Fruit fly (Drosophila melanogaster) whole organism, pupa: ENCODE measurements around the gene LManII.

ENCODE experiments used
- CG10348 ChIP-seq: fragments of 200-800 bp; sonication (Bioruptor generic); IDR thresholded peaks from 2 replicates; pipeline ENCODE4 v1.3.6; 2022; ENCODE audit warnings: missing biosample characterization, missing genetic modification characterization
- CG12605 ChIP-seq: fragments of 200-800 bp; sonication (Bioruptor generic); IDR thresholded peaks from 2 replicates; pipeline ENCODE4 v1.3.6; 2022; ENCODE audit warnings: missing biosample characterization, missing genetic modification characterization
- CG13204 ChIP-seq: fragments of 200-800 bp; sonication (Bioruptor generic); optimal IDR thresholded peaks from 2 replicates; lab custom pipeline; 2018; ENCODE audit warnings: missing biosample characterization, mild to moderate bottlenecking, missing genetic modification characterization, moderate library complexity
- CG14655 ChIP-seq: fragments of 200-800 bp; sonication (Bioruptor generic); optimal IDR thresholded peaks from 3 replicates; lab custom pipeline; 2017; ENCODE audit warnings: mild to moderate bottlenecking, missing biosample characterization, missing genetic modification reagents, missing genetic modification characterization
- CG15710 ChIP-seq: fragments of 200-800 bp; sonication (Bioruptor generic); optimal IDR thresholded peaks from 2 replicates; lab custom pipeline; 2018; ENCODE audit warnings: missing biosample characterization, mild to moderate bottlenecking, missing genetic modification characterization, moderate library complexity
- CG17806 ChIP-seq: fragments of 200-800 bp; sonication (Bioruptor generic); optimal IDR thresholded peaks from 2 replicates; lab custom pipeline; 2018; ENCODE audit warnings: missing biosample characterization, mild to moderate bottlenecking, missing genetic modification characterization, moderate library complexity
- CG32121 ChIP-seq: fragments of 200-800 bp; sonication (Bioruptor generic); IDR thresholded peaks from 2 replicates; pipeline ENCODE4 v1.3.6; 2022; ENCODE audit warnings: missing biosample characterization, missing genetic modification characterization
- CG34367 ChIP-seq: fragments of 200-800 bp; sonication (Bioruptor generic); optimal IDR thresholded peaks from 2 replicates; lab custom pipeline; 2018; ENCODE audit warnings: missing biosample characterization, mild to moderate bottlenecking, missing genetic modification characterization
- CG4496 ChIP-seq: fragments of 200-800 bp; sonication (Bioruptor generic); IDR thresholded peaks from 3 replicates; pipeline ENCODE4 v1.3.6; 2022; ENCODE audit warnings: missing biosample characterization, missing genetic modification characterization
- CG8159 ChIP-seq: fragments of 200-800 bp; sonication (Bioruptor generic); optimal IDR thresholded peaks from 3 replicates; lab custom pipeline; 2018; ENCODE audit warnings: missing biosample characterization, mild to moderate bottlenecking, missing genetic modification characterization, moderate library complexity
- CG8301 ChIP-seq: fragments of 200-800 bp; sonication (Bioruptor generic); optimal IDR thresholded peaks from 2 replicates; lab custom pipeline; 2018; ENCODE audit warnings: missing biosample characterization, mild to moderate bottlenecking, missing genetic modification characterization
- CG9948 ChIP-seq: fragments of 200-800 bp; sonication (Bioruptor generic); optimal IDR thresholded peaks from 2 replicates; lab custom pipeline; 2018; ENCODE audit warnings: missing biosample characterization, mild to moderate bottlenecking, missing genetic modification characterization, moderate library complexity
- D1 ChIP-seq: fragments of 200-800 bp; sonication (Bioruptor generic); optimal IDR thresholded peaks from 2 replicates; lab custom pipeline; 2018; ENCODE audit warnings: missing biosample characterization, mild to moderate bottlenecking, missing genetic modification characterization, moderate library complexity
- EcR ChIP-seq: fragments of 200-800 bp; sonication (Bioruptor generic); optimal IDR thresholded peaks from 3 replicates; lab custom pipeline; 2019; ENCODE audit warnings: missing biosample characterization, missing genetic modification characterization, mild to moderate bottlenecking, moderate library complexity, missing genetic modification reagents
- Ets98B ChIP-seq: fragments of 200-800 bp; sonication (Bioruptor generic); IDR thresholded peaks from 2 replicates; pipeline ENCODE4 v1.3.6; 2022; ENCODE audit warnings: missing biosample characterization, missing genetic modification characterization
- Pif1A ChIP-seq: fragments of 200-800 bp; sonication (Bioruptor generic); optimal IDR thresholded peaks from 3 replicates; lab custom pipeline; 2016; ENCODE audit warnings: missing biosample characterization, missing genetic modification characterization
- Pif1B ChIP-seq: fragments of 200-800 bp; sonication (Bioruptor generic); optimal IDR thresholded peaks from 3 replicates; lab custom pipeline; 2016; ENCODE audit warnings: missing biosample characterization, missing genetic modification characterization
- Snoo ChIP-seq: fragments of 200-800 bp; sonication (Bioruptor generic); optimal IDR thresholded peaks from 3 replicates; lab custom pipeline; 2017; ENCODE audit warnings: missing biosample characterization, mild to moderate bottlenecking, missing genetic modification characterization, inconsistent platforms
- fd96Ca ChIP-seq: fragments of 200-800 bp; sonication (Bioruptor generic); IDR thresholded peaks from 3 replicates; pipeline ENCODE4 v1.3.6; 2022; ENCODE audit warnings: missing biosample characterization, missing genetic modification characterization
- gl ChIP-seq: fragments of 200-800 bp; sonication (Bioruptor generic); optimal IDR thresholded peaks from 2 replicates; lab custom pipeline; 2018; ENCODE audit warnings: missing biosample characterization, mild to moderate bottlenecking, missing genetic modification characterization
- rn ChIP-seq: fragments of 200-800 bp; sonication (Bioruptor generic); IDR thresholded peaks from 2 replicates; pipeline ENCODE4 v1.3.6; 2022; ENCODE audit warnings: missing biosample characterization, missing genetic modification characterization

The LManII gene

DNA sequence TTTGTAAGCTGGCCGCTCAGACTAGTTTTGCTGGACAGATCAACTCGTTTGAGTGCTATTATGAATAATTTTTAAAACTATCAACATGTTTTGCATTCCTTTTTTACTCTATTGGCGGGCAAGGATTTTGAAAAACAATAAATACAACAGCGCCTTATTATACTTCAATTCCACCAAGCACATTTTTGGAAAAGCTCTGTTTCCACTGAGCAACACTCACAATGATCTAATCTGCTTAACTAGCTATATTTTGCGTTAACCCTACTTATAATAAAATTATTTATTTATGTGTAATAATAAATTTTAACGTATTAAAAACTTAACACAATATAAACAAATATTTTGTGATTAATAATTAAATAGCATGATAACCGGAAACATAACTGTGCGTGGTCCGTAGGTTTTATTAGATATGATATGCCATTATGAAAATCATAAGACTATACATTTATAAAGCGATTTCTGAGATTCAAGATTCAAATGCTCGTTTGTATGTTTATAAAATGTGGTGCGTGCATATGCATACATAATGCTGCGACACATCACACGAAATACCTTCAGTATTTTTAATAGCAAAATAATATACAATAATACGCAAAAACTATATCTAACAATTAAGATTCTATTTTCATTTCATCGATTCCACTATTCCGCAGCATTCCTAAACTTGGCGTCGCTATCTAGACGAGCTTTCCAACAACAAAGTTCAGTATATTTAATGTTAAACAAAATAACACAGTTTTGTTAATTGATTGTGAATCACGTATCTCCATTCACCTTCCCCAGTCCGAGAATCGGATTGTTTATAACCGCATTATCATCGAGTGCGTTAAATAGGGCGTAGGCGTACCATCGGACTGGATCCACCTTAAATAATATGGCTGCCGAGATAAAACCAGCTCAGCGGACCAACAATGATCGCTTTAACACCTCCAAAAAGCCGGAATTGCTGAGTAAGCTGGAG, 34.5 kb upstream of the LManII start, which contains the start of the genes pie and Wdfy2:
Gene pie, minus strand, starts transcription at position 138 of the 964 bp plus-strand sequence.
Gene Wdfy2, plus strand, starts transcription at position 649 of the 964 bp plus-strand sequence.
- TF ChIP-seq CG8159 (tag; lab: Kevin White, UChicago) (no peak), CG15710 (tag; lab: Kevin White, UChicago) (peak; percentile 16)

DNA sequence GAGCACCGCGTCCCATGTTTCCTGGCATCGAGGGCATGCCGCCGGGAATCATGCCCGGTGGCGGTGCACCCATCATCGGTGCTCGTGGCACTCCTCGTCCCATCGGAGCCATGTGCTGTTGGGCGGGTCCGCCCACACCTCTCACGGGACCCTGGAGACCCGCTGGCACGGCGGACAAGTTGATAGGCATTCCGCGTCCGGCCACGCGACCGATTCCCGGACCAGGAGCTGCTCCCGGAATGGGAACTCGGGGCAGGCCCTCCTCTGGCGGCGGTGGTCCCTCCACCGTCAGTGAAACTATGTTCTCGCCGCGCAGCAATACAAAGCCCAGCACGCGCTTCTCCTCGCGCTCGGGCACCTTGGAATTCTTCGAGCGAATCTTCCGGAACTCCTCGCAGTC, 31.9 kb upstream of the LManII start:
- TF ChIP-seq D1 (tag; lab: Kevin White, UChicago) (no peak), CG8301 (tag; lab: Kevin White, UChicago) (no peak), CG8159 (tag; lab: Kevin White, UChicago) (no peak), EcR (no peak), CG13204 (GFP tag; lab: Kevin White, UChicago) (no peak), Pif1A (no peak), CG15710 (tag; lab: Kevin White, UChicago) (no peak), CG32121 (GFP tag; lab: Robert Waterston, UW) (no peak), CG14655 (GFP tag; lab: Kevin White, UChicago) (no peak), gl (tag; lab: Kevin White, UChicago) (no peak), Snoo (tag; lab: Kevin White, UChicago) (no peak), rn (GFP tag; lab: Robert Waterston, UW) (no peak), CG4496 (GFP tag; lab: Robert Waterston, UW) (no peak), fd96Ca (GFP tag; lab: Robert Waterston, UW) (no peak), Pif1B (GFP tag; lab: Kevin White, UChicago) (no peak)

DNA sequence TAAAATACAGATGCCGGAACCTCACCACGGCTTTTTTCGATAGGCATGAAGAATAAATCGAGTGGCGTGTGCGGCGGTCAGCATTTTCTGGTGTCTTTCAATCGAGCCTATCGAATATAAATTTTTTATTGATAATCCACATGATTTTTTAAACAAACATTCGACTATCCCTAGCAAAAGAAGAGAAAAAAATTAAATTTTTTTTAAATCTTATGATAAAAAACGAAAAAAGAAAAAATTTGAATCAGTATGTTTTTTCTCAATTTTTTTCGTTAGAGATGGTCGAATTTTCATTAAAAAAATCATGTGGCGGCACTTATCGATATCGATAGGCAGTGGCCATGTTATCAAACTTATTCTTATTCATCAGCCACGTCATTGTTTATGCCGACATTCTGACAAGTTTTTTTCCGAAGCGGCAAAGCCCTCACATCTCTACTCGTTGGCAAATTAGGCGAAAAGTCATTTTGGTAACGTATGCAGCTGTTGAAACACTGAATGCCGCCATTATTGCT, 30.9 kb upstream of the LManII start, which contains the start of the genes SmB and KdelR:
Gene SmB, minus strand, starts transcription at position 94 of the 515 bp plus-strand sequence.
Gene KdelR, plus strand, starts transcription at position 354 of the 515 bp plus-strand sequence.
- TF ChIP-seq CG8301 (tag; lab: Kevin White, UChicago) (no peak), CG34367 (tag; lab: Kevin White, UChicago) (no peak), CG12605 (GFP tag; lab: Robert Waterston, UW) (no peak), CG10348 (no peak), Pif1B (GFP tag; lab: Kevin White, UChicago) (no peak), CG13204 (GFP tag; lab: Kevin White, UChicago) (no peak), CG15710 (tag; lab: Kevin White, UChicago) (no peak), D1 (tag; lab: Kevin White, UChicago) (no peak), Pif1A (no peak), CG9948 (tag; lab: Kevin White, UChicago) (no peak), fd96Ca (GFP tag; lab: Robert Waterston, UW) (no peak), CG4496 (GFP tag; lab: Robert Waterston, UW) (no peak), CG32121 (GFP tag; lab: Robert Waterston, UW) (no peak), CG8159 (tag; lab: Kevin White, UChicago) (no peak), Snoo (tag; lab: Kevin White, UChicago) (no peak), CG14655 (GFP tag; lab: Kevin White, UChicago) (no peak)
- TF ChIP-seq, all 21 proteins: peak for 0

DNA sequence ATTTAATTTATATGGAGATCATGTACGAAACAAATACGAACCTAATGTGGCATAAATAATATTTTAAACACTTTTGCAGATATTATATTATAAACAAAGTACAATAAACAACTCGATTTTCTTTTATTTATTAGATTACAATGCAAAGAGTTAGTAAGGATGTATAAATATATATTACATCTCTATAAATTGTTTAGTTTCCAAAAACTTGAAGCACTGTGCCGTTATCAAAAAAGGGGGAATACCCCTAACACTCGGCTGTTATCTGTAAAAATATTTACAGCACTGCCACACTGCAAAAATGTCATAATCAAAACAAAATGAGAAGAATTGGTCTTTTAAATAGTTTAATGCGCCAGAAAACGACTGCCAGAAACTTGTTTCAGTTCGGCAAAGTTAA, 28.9 kb upstream of the LManII start, which contains the start of gene CG5188:
Gene CG5188, plus strand, starts transcription at position 302 of the 400 bp plus-strand sequence.
- peak; percentile 25; the same call in 1 of the 3 replicates for TF ChIP-seq CG4496 (GFP tag; lab: Robert Waterston, UW)
- TF ChIP-seq rn (GFP tag; lab: Robert Waterston, UW), result no peak
- no peak for TF ChIP-seq D1 (tag; lab: Kevin White, UChicago)
- peak; percentile 58 for TF ChIP-seq CG12605 (GFP tag; lab: Robert Waterston, UW)
- peak; percentile 48 for TF ChIP-seq CG32121 (GFP tag; lab: Robert Waterston, UW)
- no peak for TF ChIP-seq fd96Ca (GFP tag; lab: Robert Waterston, UW)
- peak; percentile 9 for TF ChIP-seq CG9948 (tag; lab: Kevin White, UChicago)
- TF ChIP-seq gl (tag; lab: Kevin White, UChicago), result no peak
- TF ChIP-seq CG8159 (tag; lab: Kevin White, UChicago), result peak; percentile 48
- TF ChIP-seq CG8301 (tag; lab: Kevin White, UChicago), result peak; percentile 50
- peak; percentile 62; the same call in 1 of the 2 replicates for TF ChIP-seq Ets98B (GFP tag; lab: Robert Waterston, UW)
- peak; percentile 38 for TF ChIP-seq CG17806 (tag; lab: Kevin White, UChicago)
- peak; percentile 34 for TF ChIP-seq Snoo (tag; lab: Kevin White, UChicago)
- TF ChIP-seq CG13204 (GFP tag; lab: Kevin White, UChicago), result no peak
- peak; percentile 34 for TF ChIP-seq CG15710 (tag; lab: Kevin White, UChicago)

DNA sequence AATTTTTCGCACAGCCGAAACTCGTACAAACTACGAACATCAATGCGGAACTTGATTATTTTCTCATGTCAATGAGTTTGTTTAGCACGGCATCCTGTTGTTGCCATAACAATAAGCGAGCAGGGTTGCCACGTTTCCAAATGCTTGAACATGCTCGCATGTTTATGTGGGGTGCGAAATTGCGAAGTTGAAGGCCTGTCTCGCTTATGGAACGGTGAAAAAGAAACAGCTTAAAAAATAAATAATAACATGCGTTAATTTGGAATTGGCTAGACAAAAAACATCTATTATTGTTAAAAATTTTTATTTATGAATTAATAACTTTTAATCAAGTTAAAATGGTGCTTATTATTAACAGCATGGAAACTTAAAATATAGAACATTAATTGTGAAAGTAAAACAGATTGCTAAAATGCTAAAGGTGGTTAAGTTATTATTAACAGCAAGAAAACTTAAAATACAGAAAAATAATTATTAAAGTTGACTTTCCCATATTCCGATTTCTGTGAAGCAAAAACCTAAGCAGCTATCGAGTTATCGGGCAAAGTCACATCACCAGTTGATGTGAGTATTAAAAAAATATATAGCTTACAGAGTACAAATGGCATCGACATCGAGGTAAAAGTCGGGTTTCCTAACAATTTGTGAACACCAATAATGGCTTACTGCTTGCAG, 26.5 kb upstream of the LManII start, which contains the start of the genes Bug22 and TfIIB:
Gene Bug22, minus strand, starts transcription at position 117 of the 675 bp plus-strand sequence.
Gene TfIIB, plus strand, starts transcription at position 537 of the 675 bp plus-strand sequence.
- no peak for TF ChIP-seq Pif1B (GFP tag; lab: Kevin White, UChicago)
- TF ChIP-seq CG32121 (GFP tag; lab: Robert Waterston, UW), result peak; percentile 65
- TF ChIP-seq Ets98B (GFP tag; lab: Robert Waterston, UW), result no peak; the same call in 1 of the 2 replicates
- no peak for TF ChIP-seq CG12605 (GFP tag; lab: Robert Waterston, UW)
- peak; percentile 46 for TF ChIP-seq CG17806 (tag; lab: Kevin White, UChicago)
- TF ChIP-seq EcR, result no peak
- 0 out of 2 replicates have a peak, but pooled peaks have one; percentile 29 for TF ChIP-seq rn (GFP tag; lab: Robert Waterston, UW)
- peak; percentile 46 for TF ChIP-seq CG9948 (tag; lab: Kevin White, UChicago)
- TF ChIP-seq D1 (tag; lab: Kevin White, UChicago), result no peak
- TF ChIP-seq Snoo (tag; lab: Kevin White, UChicago), result peak; percentile 51
- no peak for TF ChIP-seq fd96Ca (GFP tag; lab: Robert Waterston, UW)
- no peak for TF ChIP-seq CG10348
- TF ChIP-seq CG34367 (tag; lab: Kevin White, UChicago), result no peak
- TF ChIP-seq gl (tag; lab: Kevin White, UChicago), result no peak
- TF ChIP-seq CG14655 (GFP tag; lab: Kevin White, UChicago), result no peak
- no peak for TF ChIP-seq CG8159 (tag; lab: Kevin White, UChicago)
- no peak for TF ChIP-seq CG8301 (tag; lab: Kevin White, UChicago)
- TF ChIP-seq CG4496 (GFP tag; lab: Robert Waterston, UW), result peak; percentile 61; the same call in 2 of the 3 replicates
- TF ChIP-seq Pif1A, result no peak
- TF ChIP-seq CG13204 (GFP tag; lab: Kevin White, UChicago), result no peak
- peak; percentile 51 for TF ChIP-seq CG15710 (tag; lab: Kevin White, UChicago)
- TF ChIP-seq, all 21 proteins: peak for 7
